Worm (Caenorhabditis elegans) whole organism, mixed stage, embryonic: Measurements from ENCODE around the gene C25A8.5.

Experiments
- ces-1 ChIP-seq: fragments of 150-350 bp; optimal IDR thresholded peaks from 2 replicates; lab custom pipeline; 2014; ENCODE audit warnings: missing biosample characterization, missing genetic modification reagents, missing genetic modification characterization
- cnd-1 ChIP-seq: fragments of 200-800 bp; sonication (Bioruptor generic); optimal IDR thresholded peaks from 2 replicates; lab custom pipeline; 2018; ENCODE audit warnings: mild to moderate bottlenecking, missing genetic modification characterization, missing compliant biosample characterization
- elt-1 ChIP-seq: sonication (generic microtip); optimal IDR thresholded peaks from 2 replicates; lab custom pipeline; 2017; ENCODE audit warnings: missing genetic modification characterization, mild to moderate bottlenecking, missing compliant biosample characterization, antibody characterized with exemption, moderate library complexity, borderline replicate concordance; ENCODE audit not compliant: insufficient read depth
- nhr-237 ChIP-seq: fragments of 150-350 bp; optimal IDR thresholded peaks from 2 replicates; lab custom pipeline; 2014; ENCODE audit warnings: missing biosample characterization, missing genetic modification characterization
- nhr-76 ChIP-seq: sonication (generic microtip); optimal IDR thresholded peaks from 2 replicates; lab custom pipeline; 2017; ENCODE audit warnings: missing biosample characterization, missing genetic modification characterization
- unc-62 ChIP-seq: fragments of 150-350 bp; optimal IDR thresholded peaks from 2 replicates; lab custom pipeline; 2014; ENCODE audit warnings: missing biosample characterization, missing genetic modification reagents, missing genetic modification characterization

DNA sequence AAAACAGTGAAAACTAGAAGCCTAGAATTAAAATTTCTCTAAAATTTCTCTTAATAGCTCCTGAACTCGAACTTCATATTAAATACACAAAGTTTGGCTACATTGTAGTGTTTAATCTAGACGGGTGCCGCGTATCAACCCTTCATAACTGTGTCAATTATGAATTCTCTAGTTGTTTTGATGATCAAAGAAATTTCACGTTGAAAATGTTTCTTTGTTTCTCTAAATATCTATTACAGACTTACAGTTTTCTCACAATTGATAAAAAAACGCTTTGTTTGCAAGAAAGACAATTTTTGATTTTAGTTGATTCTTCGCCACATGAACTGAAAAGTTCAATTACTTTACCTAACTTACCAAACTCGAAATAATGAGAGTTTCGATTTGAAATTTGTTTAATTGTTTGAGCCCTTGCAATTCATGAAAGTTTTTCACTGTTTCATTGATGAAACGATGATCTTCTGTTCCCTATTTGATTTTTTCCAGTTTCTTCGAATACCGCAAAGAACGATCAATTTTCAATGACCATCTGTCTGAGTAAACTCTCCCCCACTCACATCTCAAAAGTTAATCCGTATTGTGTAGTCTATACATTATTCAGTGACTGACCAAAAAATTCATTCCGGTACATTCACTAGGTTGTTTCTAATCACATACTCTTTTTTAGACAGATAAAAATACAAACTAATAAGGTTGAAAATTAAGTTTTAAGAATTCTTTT, 47.5 kb downstream of the C25A8.5 start:
- TF ChIP-seq nhr-76 (tag; lab: Kevin White, UChicago) (no peak), elt-1 (tag; lab: Kevin White, UChicago) (no peak), nhr-237 (tag; lab: Kevin White, UChicago) (no peak), unc-62 (GFP tag; lab: Kevin White, UChicago) (no peak), cnd-1 (no peak), ces-1 (no peak)
